Fruit fly (Drosophila melanogaster) whole organism, adult: ENCODE data around the gene CG14327.

Experiments used
- Crg-1 ChIP-seq: fragments of 200-800 bp; sonication (Bioruptor generic); optimal IDR thresholded peaks from 2 replicates; lab custom pipeline; 2016; ENCODE audit warnings: missing biosample characterization, missing genetic modification characterization
- bab1 ChIP-seq: fragments of 200-800 bp; sonication (Bioruptor generic); optimal IDR thresholded peaks from 3 replicates; lab custom pipeline; 2019; ENCODE audit warnings: missing biosample characterization, mild to moderate bottlenecking, missing genetic modification characterization, moderate library complexity
- tj ChIP-seq: fragments of 200-800 bp; sonication (Bioruptor generic); optimal IDR thresholded peaks from 3 replicates; lab custom pipeline; 2017; ENCODE audit warnings: missing biosample characterization, mild to moderate bottlenecking, missing genetic modification characterization, moderate library complexity

The CG14327 gene

DNA sequence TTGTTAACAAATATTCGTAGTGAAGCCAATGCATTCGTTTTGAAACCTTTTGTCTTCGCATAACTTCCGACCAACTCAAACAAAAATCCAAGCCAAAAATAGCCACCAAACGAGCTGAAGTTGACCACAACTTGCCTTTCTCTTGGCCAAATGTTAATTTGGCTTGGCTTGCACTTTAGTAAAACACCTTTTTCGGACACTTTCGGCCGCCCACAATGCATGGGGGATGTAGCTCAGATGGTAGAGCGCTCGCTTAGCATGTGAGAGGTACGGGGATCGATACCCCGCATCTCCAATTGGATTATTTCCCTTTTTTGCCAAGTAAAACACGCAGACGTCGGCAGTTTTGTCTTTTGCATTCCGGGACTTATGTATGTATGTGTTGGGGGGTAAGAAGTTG is 43.4 kb downstream of the CG14327 start:
- peak; percentile 70 for TF ChIP-seq tj
- no peak for TF ChIP-seq Crg-1 (GFP tag; lab: Kevin White, UChicago)
- TF ChIP-seq bab1, result peak; percentile 17
